Worm (Caenorhabditis elegans) whole organism, mixed stage, embryonic: ENCODE results near the gene F08C6.5.

Source experiments
- M03D4.4 ChIP-seq: sonication (generic microtip); optimal IDR thresholded peaks from 2 replicates; lab custom pipeline; 2017; ENCODE audit warnings: mild to moderate bottlenecking, missing genetic modification characterization, missing compliant biosample characterization
- bed-3 ChIP-seq: fragments of 200-800 bp; sonication (Bioruptor generic); optimal IDR thresholded peaks from 3 replicates; lab custom pipeline; 2018; ENCODE audit warnings: mild to moderate bottlenecking, missing genetic modification characterization, moderate library complexity, missing compliant biosample characterization
- blmp-1 ChIP-seq: fragments of 150-350 bp; optimal IDR thresholded peaks from 2 replicates; lab custom pipeline; 2014; ENCODE audit warnings: missing biosample characterization, missing genetic modification characterization
- ceh-39 ChIP-seq: fragments of 150-350 bp; optimal IDR thresholded peaks from 2 replicates; lab custom pipeline; 2014; ENCODE audit warnings: missing biosample characterization, missing genetic modification characterization
- ceh-43 ChIP-seq: fragments of 200-800 bp; sonication (Bioruptor generic); optimal IDR thresholded peaks from 2 replicates; lab custom pipeline; 2018; ENCODE audit warnings: mild to moderate bottlenecking, missing genetic modification characterization, moderate library complexity, missing compliant biosample characterization
- ceh-83 ChIP-seq: fragments of 200-800 bp; sonication (Bioruptor generic); optimal IDR thresholded peaks from 2 replicates; lab custom pipeline; 2018; ENCODE audit warnings: mild to moderate bottlenecking, missing genetic modification characterization, missing compliant biosample characterization
- ces-1 ChIP-seq: fragments of 150-350 bp; optimal IDR thresholded peaks from 2 replicates; lab custom pipeline; 2014; ENCODE audit warnings: missing biosample characterization, missing genetic modification reagents, missing genetic modification characterization
- cnd-1 ChIP-seq: fragments of 200-800 bp; sonication (Bioruptor generic); optimal IDR thresholded peaks from 2 replicates; lab custom pipeline; 2018; ENCODE audit warnings: mild to moderate bottlenecking, missing genetic modification characterization, missing compliant biosample characterization
- drap-1 ChIP-seq: fragments of 200-800 bp; sonication (Bioruptor generic); optimal IDR thresholded peaks from 3 replicates; lab custom pipeline; 2018; ENCODE audit warnings: mild to moderate bottlenecking, missing genetic modification characterization, missing compliant biosample characterization
- elt-1 ChIP-seq: sonication (generic microtip); optimal IDR thresholded peaks from 2 replicates; lab custom pipeline; 2017; ENCODE audit warnings: missing genetic modification characterization, mild to moderate bottlenecking, missing compliant biosample characterization, antibody characterized with exemption, moderate library complexity, borderline replicate concordance; ENCODE audit not compliant: insufficient read depth
- elt-3 ChIP-seq: fragments of 150-350 bp; optimal IDR thresholded peaks from 2 replicates; lab custom pipeline; 2014; ENCODE audit warnings: missing biosample characterization, missing genetic modification characterization
- ham-2 ChIP-seq: fragments of 200-800 bp; sonication (Bioruptor generic); optimal IDR thresholded peaks from 2 replicates; lab custom pipeline; 2018; ENCODE audit warnings: mild to moderate bottlenecking, missing genetic modification characterization, missing compliant biosample characterization
- hlh-1 ChIP-seq: fragments of 150-350 bp; optimal IDR thresholded peaks from 2 replicates; lab custom pipeline; 2014; ENCODE audit warnings: missing biosample characterization, missing genetic modification reagents, missing genetic modification characterization
- lin-13 ChIP-seq: fragments of 150-350 bp; optimal IDR thresholded peaks from 2 replicates; lab custom pipeline; 2014; ENCODE audit warnings: missing biosample characterization, missing genetic modification characterization
- lin-32 ChIP-seq: fragments of 200-800 bp; sonication (Bioruptor generic); optimal IDR thresholded peaks from 2 replicates; lab custom pipeline; 2018; ENCODE audit warnings: mild to moderate bottlenecking, missing genetic modification characterization, missing compliant biosample characterization
- lsy-2 ChIP-seq: fragments of 150-350 bp; optimal IDR thresholded peaks from 2 replicates; lab custom pipeline; 2014; ENCODE audit warnings: missing biosample characterization, missing genetic modification characterization
- mab-5 ChIP-seq: fragments of 150-350 bp; optimal IDR thresholded peaks from 2 replicates; lab custom pipeline; 2014; ENCODE audit warnings: missing biosample characterization, missing genetic modification characterization
- mep-1 ChIP-seq: fragments of 150-350 bp; optimal IDR thresholded peaks from 2 replicates; lab custom pipeline; 2017; ENCODE audit warnings: missing biosample characterization, missing genetic modification reagents, missing genetic modification characterization, inconsistent platforms
- mls-2 ChIP-seq: sonication (generic microtip); optimal IDR thresholded peaks from 2 replicates; lab custom pipeline; 2016; ENCODE audit warnings: mild to moderate bottlenecking, missing genetic modification characterization, moderate library complexity, missing compliant biosample characterization
- nhr-12 ChIP-seq: fragments of 150-350 bp; optimal IDR thresholded peaks from 2 replicates; lab custom pipeline; 2014; ENCODE audit warnings: missing biosample characterization, missing genetic modification characterization
- nhr-2 ChIP-seq: fragments of 150-350 bp; optimal IDR thresholded peaks from 2 replicates; lab custom pipeline; 2014; ENCODE audit warnings: missing biosample characterization, missing genetic modification characterization
- nhr-237 ChIP-seq: fragments of 150-350 bp; optimal IDR thresholded peaks from 2 replicates; lab custom pipeline; 2014; ENCODE audit warnings: missing biosample characterization, missing genetic modification characterization
- nhr-28 ChIP-seq: fragments of 150-350 bp; optimal IDR thresholded peaks from 2 replicates; lab custom pipeline; 2014; ENCODE audit warnings: missing biosample characterization, missing genetic modification characterization
- nhr-76 ChIP-seq: sonication (generic microtip); optimal IDR thresholded peaks from 2 replicates; lab custom pipeline; 2017; ENCODE audit warnings: missing biosample characterization, missing genetic modification characterization
- pha-4 ChIP-seq: fragments of 150-350 bp; optimal IDR thresholded peaks from 2 replicates; lab custom pipeline; 2018; ENCODE audit warnings: missing biosample characterization, missing genetic modification reagents, missing genetic modification characterization
- sem-2 ChIP-seq: fragments of 200-800 bp; sonication (Bioruptor generic); optimal IDR thresholded peaks from 2 replicates; lab custom pipeline; 2018; ENCODE audit warnings: mild to moderate bottlenecking, missing genetic modification characterization, missing compliant biosample characterization
- snpc-4 ChIP-seq: fragments of 150-350 bp; optimal IDR thresholded peaks from 2 replicates; lab custom pipeline; 2014; ENCODE audit warnings: missing biosample characterization, missing genetic modification characterization
- sptf-1 ChIP-seq: sonication (generic microtip); optimal IDR thresholded peaks from 2 replicates; lab custom pipeline; 2017; ENCODE audit warnings: mild to moderate bottlenecking, missing genetic modification characterization, moderate library complexity, missing compliant biosample characterization
- unc-120 ChIP-seq: sonication (generic microtip); optimal IDR thresholded peaks from 2 replicates; lab custom pipeline; 2017; ENCODE audit warnings: missing genetic modification characterization, missing compliant biosample characterization; ENCODE audit not compliant: poor library complexity, severe bottlenecking
- unc-39 ChIP-seq: fragments of 150-350 bp; optimal IDR thresholded peaks from 2 replicates; lab custom pipeline; 2014; ENCODE audit warnings: missing biosample characterization, missing genetic modification characterization
- unc-62 ChIP-seq: fragments of 150-350 bp; optimal IDR thresholded peaks from 2 replicates; lab custom pipeline; 2014; ENCODE audit warnings: missing biosample characterization, missing genetic modification reagents, missing genetic modification characterization
- zip-8 ChIP-seq: fragments of 150-350 bp; optimal IDR thresholded peaks from 2 replicates; lab custom pipeline; 2014; ENCODE audit warnings: missing biosample characterization, missing genetic modification characterization
- ztf-11 ChIP-seq: fragments of 150-350 bp; optimal IDR thresholded peaks from 2 replicates; lab custom pipeline; 2014; ENCODE audit warnings: missing biosample characterization, missing genetic modification characterization

The F08C6.5 gene

DNA sequence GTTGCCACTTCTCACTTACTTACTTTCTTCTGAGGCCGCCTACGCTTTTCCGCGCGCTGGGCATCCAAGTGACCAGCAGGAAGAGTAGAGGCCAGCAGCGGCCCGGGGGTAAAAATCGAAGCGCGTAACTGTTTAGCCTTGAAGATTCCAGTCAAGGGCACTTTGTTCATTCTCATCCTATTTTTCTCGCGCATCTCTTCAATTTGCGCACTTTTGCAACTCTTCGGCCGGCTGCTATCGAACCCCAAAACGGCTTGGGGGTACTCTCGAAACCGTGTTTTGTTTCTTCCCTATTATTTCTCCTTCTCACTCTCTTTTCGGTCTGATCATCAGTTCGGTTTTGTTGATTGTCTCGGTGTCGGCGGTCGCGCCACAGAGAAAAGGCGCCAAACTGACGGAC is 27.4 kb downstream of the F08C6.5 start:
- TF ChIP-seq ham-2 (GFP tag; lab: Kevin White, UChicago): no peak
- TF ChIP-seq, all 35 proteins: peak for 0

DNA sequence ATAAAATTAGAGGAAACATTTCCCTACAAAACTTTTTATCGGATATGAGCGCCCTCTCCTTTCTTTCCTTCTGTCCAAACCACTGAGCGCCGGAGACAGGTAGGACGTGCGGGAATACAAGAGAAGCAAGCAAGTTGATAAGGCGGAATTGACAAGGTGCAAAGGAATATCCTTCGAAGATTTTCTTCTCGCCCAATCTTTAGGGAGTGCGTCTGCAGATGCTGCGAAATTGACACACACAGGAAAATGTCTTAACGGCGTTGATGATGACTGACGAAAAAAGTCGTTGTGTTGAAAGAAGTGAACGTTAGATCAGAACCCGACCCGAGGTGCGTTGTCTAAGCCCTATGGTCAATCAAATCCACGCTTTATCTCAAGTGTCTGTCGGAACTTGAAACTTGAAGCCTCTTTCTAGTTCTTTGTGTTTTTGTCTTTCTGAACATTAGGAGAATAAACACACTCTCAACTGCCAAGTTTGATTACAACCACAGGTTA is 28.6 kb downstream of the F08C6.5 start:
- TF ChIP-seq pha-4 (tag; lab: Kevin White, UChicago) (no peak), mab-5 (no peak), nhr-28 (tag; lab: Kevin White, UChicago) (no peak), mep-1 (no peak), bed-3 (GFP tag; lab: Kevin White, UChicago) (no peak), nhr-2 (tag; lab: Kevin White, UChicago) (no peak), mls-2 (tag; lab: Kevin White, UChicago) (no peak), cnd-1 (tag; lab: Kevin White, UChicago) (no peak), nhr-76 (tag; lab: Kevin White, UChicago) (no peak), blmp-1 (no peak)

DNA sequence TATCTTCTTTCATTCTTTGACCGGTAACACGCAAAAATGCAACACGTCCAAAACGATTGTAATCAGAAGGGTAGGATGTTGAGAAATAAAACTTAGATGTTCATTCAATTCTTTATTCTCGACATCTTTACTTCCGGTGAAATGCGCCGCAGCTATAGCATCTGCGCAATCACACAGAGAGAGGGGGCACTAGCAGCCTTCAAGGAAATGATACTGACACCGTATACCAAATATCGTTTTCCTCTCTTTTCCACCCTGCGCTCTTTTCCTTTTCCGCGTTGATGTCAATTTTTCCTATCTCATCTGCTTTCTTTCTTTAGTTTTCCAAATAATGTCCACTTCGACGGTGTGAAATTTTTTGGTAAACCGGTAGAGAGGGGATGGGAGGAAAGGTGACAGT is 31.6 kb downstream of the F08C6.5 start:
- TF ChIP-seq nhr-28 (tag; lab: Kevin White, UChicago) (no peak), sptf-1 (tag; lab: Kevin White, UChicago) (no peak), ceh-43 (GFP tag; lab: Kevin White, UChicago) (no peak), unc-39 (tag; lab: Kevin White, UChicago) (no peak), sem-2 (GFP tag; lab: Kevin White, UChicago) (no peak), nhr-2 (tag; lab: Kevin White, UChicago) (no peak), M03D4.4 (tag; lab: Kevin White, UChicago) (no peak), elt-3 (tag; lab: Kevin White, UChicago) (no peak), pha-4 (tag; lab: Kevin White, UChicago) (no peak), snpc-4 (no peak), mab-5 (no peak), blmp-1 (no peak), cnd-1 (tag; lab: Kevin White, UChicago) (no peak), bed-3 (GFP tag; lab: Kevin White, UChicago) (no peak), nhr-12 (tag; lab: Kevin White, UChicago) (no peak), nhr-237 (tag; lab: Kevin White, UChicago) (no peak), lsy-2 (tag; lab: Kevin White, UChicago) (no peak), unc-62 (GFP tag; lab: Kevin White, UChicago) (no peak), ceh-39 (tag; lab: Kevin White, UChicago) (no peak)

DNA sequence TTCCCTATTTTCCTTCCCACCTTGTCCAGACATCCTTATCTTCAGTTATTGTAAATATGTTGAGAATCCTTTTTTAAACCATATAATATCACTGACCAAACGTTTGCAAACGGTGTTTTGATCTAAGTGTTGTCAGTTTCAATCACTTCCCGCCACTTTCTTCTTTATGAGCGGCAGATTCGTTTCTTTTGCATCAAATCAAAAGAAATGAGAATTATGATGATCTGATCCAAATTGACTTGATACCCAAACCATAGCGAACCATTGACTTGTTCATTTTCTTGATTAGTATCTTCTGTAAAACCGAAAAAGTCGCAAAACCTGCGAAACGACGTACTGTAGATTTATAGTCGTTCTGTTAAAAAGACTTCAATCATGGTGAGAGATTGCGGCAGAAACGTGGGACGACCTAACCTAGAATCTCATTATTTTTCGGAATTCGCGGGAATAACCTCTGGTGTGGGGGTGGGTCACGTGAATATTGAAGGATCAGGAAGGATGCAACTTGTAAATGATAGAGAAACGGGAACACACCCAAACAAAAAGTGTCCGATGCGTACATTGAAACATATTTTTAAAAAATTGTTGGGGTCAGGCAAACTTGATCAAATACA is 34.8 kb downstream of the F08C6.5 start:
- no peak for TF ChIP-seq hlh-1 (tag; lab: Kevin White, UChicago)
- TF ChIP-seq mep-1: no peak
- no peak for TF ChIP-seq lin-32 (GFP tag; lab: Kevin White, UChicago)
- TF ChIP-seq ceh-39 (tag; lab: Kevin White, UChicago): no peak
- TF ChIP-seq elt-1 (tag; lab: Kevin White, UChicago): no peak
- no peak for TF ChIP-seq drap-1 (GFP tag; lab: Kevin White, UChicago)
- TF ChIP-seq sptf-1 (tag; lab: Kevin White, UChicago): no peak
- no peak for TF ChIP-seq nhr-12 (tag; lab: Kevin White, UChicago)
- TF ChIP-seq M03D4.4 (tag; lab: Kevin White, UChicago): no peak
- TF ChIP-seq unc-39 (tag; lab: Kevin White, UChicago): no peak
- TF ChIP-seq blmp-1: no peak
- no peak for TF ChIP-seq sem-2 (GFP tag; lab: Kevin White, UChicago)
- TF ChIP-seq unc-62 (GFP tag; lab: Kevin White, UChicago): no peak
- TF ChIP-seq unc-120 (tag; lab: Kevin White, UChicago): no peak
- no peak for TF ChIP-seq ztf-11 (tag; lab: Kevin White, UChicago)
- TF ChIP-seq lin-13 (tag; lab: Kevin White, UChicago): no peak
- no peak for TF ChIP-seq cnd-1 (tag; lab: Kevin White, UChicago)
- no peak for TF ChIP-seq nhr-237 (tag; lab: Kevin White, UChicago)
- TF ChIP-seq, all 35 proteins: peak for 0

DNA sequence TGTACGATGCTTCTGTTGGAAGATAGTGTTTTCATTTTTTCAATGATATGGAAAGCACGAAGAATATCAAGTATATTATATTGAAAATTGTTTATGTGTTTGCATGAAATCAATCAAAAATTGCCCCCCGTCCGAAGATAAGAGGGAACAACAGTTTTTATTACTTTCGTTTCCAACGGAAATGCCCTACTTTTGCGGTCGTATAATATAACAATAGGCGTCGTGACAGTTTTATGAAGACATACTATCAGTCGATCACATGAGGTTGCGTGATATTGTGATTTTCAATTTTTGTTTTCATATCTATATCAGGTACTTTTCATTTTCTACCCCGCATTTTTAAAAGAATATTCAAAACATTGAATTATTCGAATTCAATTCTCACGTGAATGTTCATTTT is 36.8 kb downstream of the F08C6.5 start:
- TF ChIP-seq hlh-1 (tag; lab: Kevin White, UChicago) (no peak), pha-4 (tag; lab: Kevin White, UChicago) (no peak), nhr-2 (tag; lab: Kevin White, UChicago) (no peak), ces-1 (GFP tag; lab: Kevin White, UChicago) (no peak), ztf-11 (tag; lab: Kevin White, UChicago) (no peak), sem-2 (GFP tag; lab: Kevin White, UChicago) (no peak), zip-8 (tag; lab: Kevin White, UChicago) (no peak), lsy-2 (tag; lab: Kevin White, UChicago) (no peak), ceh-83 (GFP tag; lab: Kevin White, UChicago) (no peak), drap-1 (GFP tag; lab: Kevin White, UChicago) (no peak), nhr-28 (tag; lab: Kevin White, UChicago) (no peak), ham-2 (GFP tag; lab: Kevin White, UChicago) (no peak), elt-1 (tag; lab: Kevin White, UChicago) (no peak)
